Fruit fly (Drosophila melanogaster): ENCODE measurements around the gene jub.

The jub gene

DNA sequence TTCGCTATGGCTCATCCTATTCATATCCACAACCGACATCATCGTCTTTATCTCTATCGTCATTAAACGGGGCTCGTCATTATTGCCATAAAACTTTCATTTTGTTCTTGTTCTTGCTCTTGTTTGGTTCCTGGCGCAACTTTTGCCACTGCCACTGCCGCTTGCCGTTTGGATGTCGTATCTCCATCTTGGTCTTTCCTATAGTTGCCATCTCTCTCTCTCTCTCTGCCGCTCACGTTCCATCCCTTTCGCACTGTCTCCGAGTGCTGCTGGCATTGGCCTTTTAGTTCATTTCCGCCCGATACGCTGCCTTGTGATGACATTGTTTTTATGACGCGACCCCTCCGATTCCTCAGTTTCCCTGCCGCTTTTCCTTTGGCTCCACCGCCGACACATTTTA lies 37.7 kb downstream of the jub start:
- peak; percentile 79 for TF ChIP-seq CG13894 (tag; optimal IDR thresholded peaks at IDR 0.05)
- no peak for TF ChIP-seq Nf-YA (GFP tag; IDR thresholded peaks at IDR 0.05)
- TF ChIP-seq CG10321 (GFP tag; IDR thresholded peaks at IDR 0.05): peak; percentile 50
- 0 out of 3 replicates have a peak, but pooled peaks have one; percentile 40 for TF ChIP-seq CG6791 (GFP tag; IDR thresholded peaks at IDR 0.05; ENCODE audit: partially characterized antibody)
- TF ChIP-seq nmo (GFP tag; optimal IDR thresholded peaks at IDR 0.05): no peak
- no peak for TF ChIP-seq gfzf (GFP tag; optimal IDR thresholded peaks at IDR 0.05)
- no peak for TF ChIP-seq CG4707 (GFP tag; optimal IDR thresholded peaks at IDR 0.05)
- no peak for TF ChIP-seq bbx (GFP tag; IDR thresholded peaks at IDR 0.05; ENCODE audit: partially characterized antibody)
- no peak for TF ChIP-seq prd (optimal IDR thresholded peaks at IDR 0.05)
- TF ChIP-seq prd (GFP tag; IDR thresholded peaks at IDR 0.05): no peak
- peak; percentile 59 for TF ChIP-seq CG1832 (GFP tag; optimal IDR thresholded peaks at IDR 0.05)
- no peak for TF ChIP-seq Ada2b (GFP tag; IDR thresholded peaks at IDR 0.05)
- no peak for TF ChIP-seq NC2β (GFP tag; optimal IDR thresholded peaks at IDR 0.05)
- TF ChIP-seq phol (tag; optimal IDR thresholded peaks at IDR 0.05): peak; percentile 14

DNA sequence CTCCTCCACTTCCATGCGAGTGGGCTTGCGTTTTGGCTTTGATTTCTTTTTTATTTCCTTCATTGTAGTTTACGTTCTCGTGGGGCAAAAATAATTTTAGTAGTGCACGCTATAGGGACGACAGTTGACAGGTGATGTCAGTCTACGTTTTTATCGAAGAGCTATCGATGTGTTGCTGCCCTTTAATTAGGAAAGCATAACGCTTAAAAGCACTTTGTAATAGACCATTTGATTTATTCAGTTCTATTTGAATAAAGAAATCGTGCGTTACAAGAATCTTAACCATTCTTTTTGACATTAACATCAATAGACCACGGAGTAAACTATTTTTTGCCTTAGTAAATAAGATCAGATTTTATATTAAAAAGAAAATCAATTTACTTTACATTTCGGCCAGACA lies 39.1 kb downstream of the jub start, which contains the start of gene CG10993:
TSS of gene CG10993 (minus strand) at position 101 of the 400 bp plus-strand sequence.
- TF ChIP-seq lmd (GFP tag; IDR thresholded peaks at IDR 0.05): no peak
- no peak for TF ChIP-seq CG9797 (GFP tag; optimal IDR thresholded peaks at IDR 0.05)
- no peak for TF ChIP-seq run (tag; optimal IDR thresholded peaks at IDR 0.05)
- TF ChIP-seq ssp (GFP tag; IDR thresholded peaks at IDR 0.05): no peak
- no peak for TF ChIP-seq chm (GFP tag; IDR thresholded peaks at IDR 0.05)
- no peak for TF ChIP-seq CG7839 (tag; optimal IDR thresholded peaks at IDR 0.05)
- no peak for TF ChIP-seq nom (GFP tag; optimal IDR thresholded peaks at IDR 0.05)
- no peak for TF ChIP-seq bigmax (GFP tag; optimal IDR thresholded peaks at IDR 0.05)
- TF ChIP-seq Usf (GFP tag; optimal IDR thresholded peaks at IDR 0.05): no peak
- no peak for TF ChIP-seq pan (optimal IDR thresholded peaks at IDR 0.05)
- no peak for TF ChIP-seq pan (GFP tag; optimal IDR thresholded peaks at IDR 0.05 in 1 of 2, IDR thresholded peaks at IDR 0.05 in 1 of 2)
- TF ChIP-seq MTF-1 (GFP tag; optimal IDR thresholded peaks at IDR 0.05; ENCODE audit: borderline replicate concordance): no peak

DNA sequence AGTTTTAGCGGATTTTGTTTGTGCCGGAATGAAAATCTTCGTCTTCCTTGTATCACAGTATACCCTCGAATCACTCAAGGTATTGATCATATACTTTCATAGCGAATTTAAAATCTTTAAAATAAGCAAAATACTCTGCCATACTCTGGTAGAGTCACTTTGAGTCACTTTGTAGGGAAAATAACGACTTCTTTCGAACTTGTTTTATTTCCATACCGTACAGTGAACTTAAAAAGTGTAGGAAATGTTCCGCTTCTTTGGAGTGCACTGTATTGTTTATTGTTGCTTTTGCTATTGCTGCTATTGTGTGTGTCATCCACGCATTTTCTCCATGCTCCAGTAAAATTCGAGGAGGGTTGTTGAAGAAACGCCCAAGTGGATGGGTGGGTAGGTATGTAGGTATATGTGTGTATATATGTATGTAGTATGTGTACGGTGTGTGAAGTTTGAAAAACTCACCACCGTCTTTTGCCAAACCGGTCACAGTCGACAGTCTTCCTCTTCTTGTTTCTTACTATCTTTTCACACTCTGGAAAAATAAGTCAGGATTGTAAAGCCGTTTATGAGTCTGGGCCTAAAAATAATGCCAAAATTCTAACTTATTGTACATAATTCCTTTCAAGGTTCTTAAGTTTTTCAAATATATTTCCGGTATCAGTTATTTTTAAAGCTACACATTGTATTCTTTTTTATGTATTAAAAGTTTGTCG lies 41.0 kb downstream of the jub start:
- TF ChIP-seq ci (GFP tag; IDR thresholded peaks at IDR 0.05): 0 out of 3 replicates have a peak, but pooled peaks have one; percentile 20
- TF ChIP-seq otp (GFP tag; IDR thresholded peaks at IDR 0.05): no peak
- no peak for TF ChIP-seq bigmax (GFP tag; optimal IDR thresholded peaks at IDR 0.05)
- TF ChIP-seq gsb-n (tag; optimal IDR thresholded peaks at IDR 0.05): peak; percentile 50
- no peak for TF ChIP-seq CG1529 (GFP tag; optimal IDR thresholded peaks at IDR 0.05)
- TF ChIP-seq CG12155 (GFP tag; optimal IDR thresholded peaks at IDR 0.05): no peak
- no peak for TF ChIP-seq amos (GFP tag; IDR thresholded peaks at IDR 0.05; ENCODE audit: partially characterized antibody)
- TF ChIP-seq Ptx1 (GFP tag; IDR thresholded peaks at IDR 0.05): 0 out of 2 replicates have a peak, but pooled peaks have one; percentile 27
- TF ChIP-seq dm (GFP tag; optimal IDR thresholded peaks at IDR 0.05): no peak
- peak; percentile 63 for TF ChIP-seq CG7556 (GFP tag; optimal IDR thresholded peaks at IDR 0.05)
- no peak for TF ChIP-seq Bdp1 (GFP tag; optimal IDR thresholded peaks at IDR 0.05)
- no peak for TF ChIP-seq HLH4C (GFP tag; IDR thresholded peaks at IDR 0.05; ENCODE audit: partially characterized antibody)
- no peak for TF ChIP-seq trh (GFP tag; optimal IDR thresholded peaks at IDR 0.05)
- TF ChIP-seq da (GFP tag; optimal IDR thresholded peaks at IDR 0.05): no peak
- TF ChIP-seq CG2875 (GFP tag; optimal IDR thresholded peaks at IDR 0.05): no peak
- peak; percentile 15 for TF ChIP-seq CG15601 (tag; optimal IDR thresholded peaks at IDR 0.05)
- no peak for TF ChIP-seq sr (GFP tag; IDR thresholded peaks at IDR 0.05)
- no peak for TF ChIP-seq h (optimal IDR thresholded peaks at IDR 0.05)
- TF ChIP-seq CG6689 (GFP tag; IDR thresholded peaks at IDR 0.05): no peak
- no peak for TF ChIP-seq stwl (tag; optimal IDR thresholded peaks at IDR 0.05)
- TF ChIP-seq CG11085 (GFP tag; IDR thresholded peaks at IDR 0.05): no peak
- TF ChIP-seq Bgb (GFP tag; IDR thresholded peaks at IDR 0.05; ENCODE audit: partially characterized antibody): no peak
- TF ChIP-seq CG17359 (tag; optimal IDR thresholded peaks at IDR 0.05): peak; percentile 37
- TF ChIP-seq CG43689 (GFP tag; IDR thresholded peaks at IDR 0.05): no peak

Measured in whole organism, embryonic.